Worm (Caenorhabditis elegans) whole organism, L3 larva: ENCODE measurements around the gene K05F1.9.

Experiments
- egl-27 ChIP-seq: sonication (generic microtip); optimal IDR thresholded peaks from 4 replicates; lab custom pipeline; 2017; ENCODE audit warnings: missing biosample characterization, missing genetic modification reagents, missing genetic modification characterization
- fkh-10 ChIP-seq: sonication (generic microtip); optimal IDR thresholded peaks from 2 replicates; lab custom pipeline; 2017; ENCODE audit warnings: missing biosample characterization, missing genetic modification reagents, missing genetic modification characterization
- nhr-77 ChIP-seq: fragments of 150-350 bp; optimal IDR thresholded peaks from 2 replicates; lab custom pipeline; 2014; ENCODE audit warnings: missing biosample characterization, missing genetic modification characterization
- snpc-4 ChIP-seq: fragments of 150-350 bp; optimal IDR thresholded peaks from 2 replicates; lab custom pipeline; 2014; ENCODE audit warnings: missing biosample characterization, missing genetic modification characterization
- unc-62 ChIP-seq: fragments of 150-350 bp; sonication (generic microtip); optimal IDR thresholded peaks from 4 replicates; lab custom pipeline; 2014; ENCODE audit warnings: missing biosample characterization, missing genetic modification reagents, missing genetic modification characterization
- ztf-11 ChIP-seq: fragments of 150-350 bp; optimal IDR thresholded peaks from 2 replicates; lab custom pipeline; 2014; ENCODE audit warnings: missing biosample characterization, missing genetic modification characterization

- no peak for TF ChIP-seq fkh-10 (GFP tag; lab: Kevin White, UChicago)
- TF ChIP-seq unc-62 (GFP tag; lab: Kevin White, UChicago) = no peak
- no peak for TF ChIP-seq egl-27 (tag; lab: Kevin White, UChicago)
- no peak for TF ChIP-seq ztf-11 (tag; lab: Kevin White, UChicago)
- no peak for TF ChIP-seq snpc-4 (tag; lab: Kevin White, UChicago)
- TF ChIP-seq nhr-77 (tag; lab: Kevin White, UChicago) = no peak
Measured at ce11 chrII:5797348-5797977, 3.5 kb downstream of the K05F1.9 start, which contains the start of the genes msp-63 and msp-142.
